Worm (Caenorhabditis elegans) whole organism, L4 larva: Measurements from ENCODE around the gene F17A2.13.

Experiments used
- F26F4.8 ChIP-seq: fragments of 200-800 bp; sonication (Bioruptor generic); conservative IDR thresholded peaks from 2 replicates; pipeline ENCODE4 v1.3.6; 2022; ENCODE audit warnings: missing genetic modification characterization, missing compliant biosample characterization
- Y48G9A.11 ChIP-seq: fragments of 200-800 bp; sonication (Bioruptor generic); IDR thresholded peaks from 2 replicates; pipeline ENCODE4 v1.3.6; 2022; ENCODE audit warnings: missing genetic modification reagents, missing genetic modification characterization, missing compliant biosample characterization
- Y5F2A.4 ChIP-seq: fragments of 200-800 bp; sonication (Bioruptor generic); optimal IDR thresholded peaks from 2 replicates; lab custom pipeline; 2018; ENCODE audit warnings: mild to moderate bottlenecking, missing genetic modification characterization, missing compliant biosample characterization
- Y75B8A.6 ChIP-seq: fragments of 200-800 bp; sonication (Bioruptor generic); IDR thresholded peaks from 2 replicates; pipeline ENCODE4 v1.3.6; 2022; ENCODE audit warnings: missing genetic modification reagents, missing genetic modification characterization, missing compliant biosample characterization
- ama-1 ChIP-seq: fragments of 150-350 bp; optimal IDR thresholded peaks from 2 replicates; lab custom pipeline; 2014; ENCODE audit warnings: inconsistent platforms, mixed read lengths
- attf-4 ChIP-seq: sonication (generic microtip); optimal IDR thresholded peaks from 3 replicates; lab custom pipeline; 2017; ENCODE audit warnings: missing biosample characterization, missing genetic modification characterization
- ceh-44 ChIP-seq: fragments of 200-800 bp; sonication (Bioruptor generic); IDR thresholded peaks from 2 replicates; pipeline ENCODE4 v1.3.6; 2022; ENCODE audit warnings: missing genetic modification reagents, missing genetic modification characterization, missing compliant biosample characterization
- ceh-62 ChIP-seq: sonication (generic microtip); optimal IDR thresholded peaks from 2 replicates; lab custom pipeline; 2017; ENCODE audit warnings: missing biosample characterization, missing genetic modification characterization
- ces-1 ChIP-seq: fragments of 150-350 bp; sonication (generic microtip); optimal IDR thresholded peaks from 4 replicates; lab custom pipeline; 2014; ENCODE audit warnings: missing biosample characterization, missing genetic modification reagents, missing genetic modification characterization
- daf-16 ChIP-seq, 3 experiments: sonication (generic microtip); optimal IDR thresholded peaks; 2 replicates each; lab custom pipeline; 2016 to 2017; ENCODE audit warnings: missing genetic modification characterization in 3 of 3, missing genetic modification reagents in 3 of 3, mild to moderate bottlenecking in 2 of 3, missing compliant biosample characterization in 2 of 3, missing biosample characterization in 1 of 3, moderate library complexity in 1 of 3
- daf-19 ChIP-seq: fragments of 200-800 bp; sonication (Bioruptor generic); conservative IDR thresholded peaks from 2 replicates; pipeline ENCODE4 v1.3.6; 2022; ENCODE audit warnings: missing genetic modification characterization, missing compliant biosample characterization
- dmd-9 ChIP-seq: fragments of 200-800 bp; sonication (Bioruptor generic); IDR thresholded peaks from 2 replicates; pipeline ENCODE4 v1.3.6; 2022; ENCODE audit warnings: missing genetic modification reagents, missing genetic modification characterization, missing compliant biosample characterization
- duxl-1 ChIP-seq: sonication (generic microtip); optimal IDR thresholded peaks from 2 replicates; lab custom pipeline; 2016; ENCODE audit warnings: mild to moderate bottlenecking, missing genetic modification characterization, moderate library complexity, missing compliant biosample characterization; ENCODE audit not compliant: poor library complexity
- fos-1 ChIP-seq: fragments of 150-350 bp; optimal IDR thresholded peaks from 2 replicates; lab custom pipeline; 2014; ENCODE audit warnings: missing biosample characterization, missing genetic modification characterization
- gei-8 ChIP-seq: fragments of 200-800 bp; sonication (Bioruptor generic); optimal IDR thresholded peaks from 2 replicates; lab custom pipeline; 2018; ENCODE audit warnings: mild to moderate bottlenecking, missing genetic modification characterization, missing compliant biosample characterization
- lin-1 ChIP-seq: fragments of 200-800 bp; sonication (Bioruptor generic); IDR thresholded peaks from 2 replicates; pipeline ENCODE4 v1.3.6; 2022; ENCODE audit warnings: missing genetic modification reagents, missing genetic modification characterization, missing compliant biosample characterization
- lin-13 ChIP-seq: fragments of 150-350 bp; optimal IDR thresholded peaks from 2 replicates; lab custom pipeline; 2014; ENCODE audit warnings: missing biosample characterization, missing genetic modification reagents, missing genetic modification characterization
- lir-3 ChIP-seq: sonication (generic microtip); optimal IDR thresholded peaks from 2 replicates; lab custom pipeline; 2016; ENCODE audit warnings: mild to moderate bottlenecking, missing genetic modification characterization, missing compliant biosample characterization
- lsy-2 ChIP-seq, 2 experiments: fragments of 150-350 bp in 1 of 2; sonication (generic microtip) in 1 of 2; optimal IDR thresholded peaks; 2 replicates each; lab custom pipeline; 2014 to 2017; ENCODE audit warnings: missing biosample characterization in 2 of 2, missing genetic modification characterization in 2 of 2
- mdl-1 ChIP-seq, 2 experiments: fragments of 150-350 bp in 1 of 2; sonication (generic microtip) in 1 of 2; optimal IDR thresholded peaks; 2 replicates each; lab custom pipeline; 2014 to 2017; ENCODE audit warnings: missing biosample characterization in 2 of 2, missing genetic modification characterization in 2 of 2
- nhr-11 ChIP-seq: fragments of 150-350 bp; optimal IDR thresholded peaks from 2 replicates; lab custom pipeline; 2014; ENCODE audit warnings: missing biosample characterization, missing genetic modification characterization
- nhr-111 ChIP-seq: fragments of 200-800 bp; sonication (Bioruptor generic); optimal IDR thresholded peaks from 2 replicates; lab custom pipeline; 2018; ENCODE audit warnings: mild to moderate bottlenecking, missing genetic modification characterization, missing compliant biosample characterization
- nhr-42 ChIP-seq: fragments of 200-800 bp; sonication (Bioruptor generic); IDR thresholded peaks from 2 replicates; pipeline ENCODE4 v1.3.6; 2022; ENCODE audit warnings: missing genetic modification characterization, missing compliant biosample characterization
- nhr-48 ChIP-seq: sonication (generic microtip); optimal IDR thresholded peaks from 2 replicates; lab custom pipeline; 2016; ENCODE audit warnings: mild to moderate bottlenecking, missing genetic modification characterization, missing compliant biosample characterization
- pha-4 ChIP-seq, 2 experiments: fragments of 150-350 bp in 1 of 2; fragments of 200-800 bp in 1 of 2; sonication (Bioruptor generic) in 1 of 2; IDR thresholded peaks in 1 of 2; optimal IDR thresholded peaks in 1 of 2; 2 replicates each; pipeline versions ENCODE4 v1.3.6 to Lab custom; 2014 to 2022; ENCODE audit warnings: missing genetic modification characterization in 2 of 2, missing genetic modification reagents in 2 of 2, missing biosample characterization in 1 of 2, missing compliant biosample characterization in 1 of 2
- rbr-2 ChIP-seq: sonication (generic microtip); optimal IDR thresholded peaks from 2 replicates; lab custom pipeline; 2016; ENCODE audit warnings: missing genotype, missing genetic modification characterization, missing compliant biosample characterization
- sdz-12 ChIP-seq: fragments of 200-800 bp; sonication (Bioruptor generic); optimal IDR thresholded peaks from 2 replicates; lab custom pipeline; 2018; ENCODE audit warnings: mild to moderate bottlenecking, missing genetic modification characterization, missing compliant biosample characterization
- skn-1 ChIP-seq: fragments of 150-350 bp; optimal IDR thresholded peaks from 2 replicates; lab custom pipeline; 2014; ENCODE audit warnings: missing biosample characterization, missing genetic modification characterization
- snpc-1.2 ChIP-seq: fragments of 200-800 bp; sonication (Bioruptor generic); IDR thresholded peaks from 2 replicates; pipeline ENCODE4 v1.3.6; 2022; ENCODE audit warnings: missing genetic modification reagents, missing genetic modification characterization, missing compliant biosample characterization
- spr-1 ChIP-seq: sonication (generic microtip); optimal IDR thresholded peaks from 2 replicates; lab custom pipeline; 2016; ENCODE audit warnings: mild to moderate bottlenecking, missing genetic modification characterization, missing compliant biosample characterization
- spr-3 ChIP-seq: fragments of 200-800 bp; sonication (Bioruptor generic); optimal IDR thresholded peaks from 2 replicates; lab custom pipeline; 2018; ENCODE audit warnings: mild to moderate bottlenecking, missing genetic modification characterization, missing compliant biosample characterization
- unc-130 ChIP-seq: sonication (generic microtip); optimal IDR thresholded peaks from 2 replicates; lab custom pipeline; 2016; ENCODE audit warnings: missing genetic modification reagents, missing genetic modification characterization, missing compliant biosample characterization
- unc-62 ChIP-seq, 3 experiments: fragments of 150-350 bp in 1 of 3; sonication (generic microtip); optimal IDR thresholded peaks in 2 of 3; peaks in 1 of 3; 1 replicate in 1 of 3; 2 replicates in 2 of 3; lab custom pipeline; 2014 to 2017; ENCODE audit warnings: missing biosample characterization in 3 of 3, missing genetic modification characterization in 3 of 3, missing genetic modification reagents in 3 of 3, missing genotype in 1 of 3

F17A2.13 gene

ce11 chrX:12333479-12333878 is 12.0 kb downstream of the F17A2.13 start, which contains the start of gene srd-47:
Gene srd-47, plus strand, starts transcription at chrX:12333642.
- peak in 1 of 2 experiments; percentile 56 for TF ChIP-seq unc-62 (GFP tag; optimal IDR thresholded peaks at IDR 0.05 in 1 of 2; lab: Kevin White, UChicago)
- no peak for TF ChIP-seq unc-62 (tag; optimal IDR thresholded peaks at IDR 0.05; lab: Kevin White, UChicago)
- TF ChIP-seq nhr-48 (tag; lab: Kevin White, UChicago) = no peak

DNA sequence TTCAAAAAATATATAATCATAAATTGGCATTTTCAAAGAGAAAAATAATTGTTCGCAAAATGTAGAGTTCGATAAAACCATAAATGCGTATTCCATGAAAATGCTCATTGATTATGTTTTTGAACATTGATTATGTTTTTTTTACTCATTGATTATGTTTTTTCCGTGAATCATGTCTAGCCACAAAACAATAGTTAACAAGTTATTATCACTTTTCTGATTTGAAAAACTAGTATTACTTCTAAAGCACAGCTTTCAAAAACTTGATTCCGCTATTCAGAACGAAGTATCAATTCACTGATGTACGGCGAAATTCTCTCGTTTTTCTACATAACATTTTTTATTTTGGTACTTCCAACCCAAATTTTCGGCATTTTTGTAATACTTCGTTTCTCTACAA is 14.4 kb downstream of the F17A2.13 start, which contains the start of gene srd-48:
Gene srd-48, plus strand, starts transcription at position 301 of the 400 bp plus-strand sequence.
- TF ChIP-seq Y5F2A.4 (GFP tag; lab: Kevin White, UChicago) (no peak), lin-1 (GFP tag; lab: Robert Waterston, UW) (no peak), daf-16 (GFP tag; optimal IDR thresholded peaks at IDR 0.05; lab: Kevin White, UChicago) (no peak), daf-16 (tag; optimal IDR thresholded peaks at IDR 0.05; lab: Kevin White, UChicago) (no peak), ama-1 (lab: Kevin White, UChicago) (no peak), unc-130 (GFP tag; lab: Kevin White, UChicago) (no peak), daf-19 (no peak), lin-13 (no peak), skn-1 (tag; lab: Kevin White, UChicago) (no peak), lir-3 (tag; lab: Kevin White, UChicago) (no peak), ces-1 (GFP tag; lab: Kevin White, UChicago) (no peak), Y48G9A.11 (GFP tag; lab: Robert Waterston, UW) (no peak), fos-1 (no peak), nhr-111 (no peak), nhr-11 (tag; lab: Kevin White, UChicago) (no peak), rbr-2 (tag; lab: Kevin White, UChicago) (no peak)

- TF ChIP-seq dmd-9 (0 out of 2 replicates have a peak, but pooled peaks have one; percentile 21), mdl-1 (tag; optimal IDR thresholded peaks at IDR 0.05; lab: Kevin White, UChicago) (peak in 1 of 2 experiments; percentile 2), nhr-42 (0 out of 2 replicates have a peak, but pooled peaks have one; percentile 47), snpc-1.2 (peak; percentile 88), Y75B8A.6 (GFP tag; lab: Robert Waterston, UW) (0 out of 2 replicates have a peak, but pooled peaks have one; percentile 47), lsy-2 (tag; optimal IDR thresholded peaks at IDR 0.05; lab: Kevin White, UChicago) (no peak), pha-4 (GFP tag; IDR thresholded peaks at IDR 0.05; lab: Robert Waterston, UW) (peak; percentile 73; the same call in 1 of the 2 replicates), pha-4 (tag; optimal IDR thresholded peaks at IDR 0.05; lab: Kevin White, UChicago) (no peak), ceh-44 (GFP tag; lab: Robert Waterston, UW) (0 out of 2 replicates have a peak, but pooled peaks have one; percentile 5), duxl-1 (tag; lab: Kevin White, UChicago) (peak; percentile 39), daf-19 (peak; percentile 74), nhr-48 (tag; lab: Kevin White, UChicago) (peak; percentile 43), spr-1 (tag; lab: Kevin White, UChicago) (peak; percentile 4), ceh-62 (tag; lab: Kevin White, UChicago) (no peak), lir-3 (tag; lab: Kevin White, UChicago) (no peak), daf-16 (GFP tag; optimal IDR thresholded peaks at IDR 0.05; lab: Kevin White, UChicago) (peak; percentile 8 to 30), daf-16 (tag; optimal IDR thresholded peaks at IDR 0.05; lab: Kevin White, UChicago) (no peak), nhr-111 (no peak)
- TF ChIP-seq, all 104 proteins: peak for 12
These were observed 16.5 kb downstream of the F17A2.13 start, which contains the start of gene srd-44 for ce11 chrX:12337846-12338490. Gene srd-44, plus strand, starts transcription at chrX:12338440.

- TF ChIP-seq daf-16 (GFP tag; optimal IDR thresholded peaks at IDR 0.05; lab: Kevin White, UChicago) = no peak
- TF ChIP-seq daf-16 (tag; optimal IDR thresholded peaks at IDR 0.05; lab: Kevin White, UChicago) = no peak
- no peak for TF ChIP-seq attf-4 (tag; lab: Kevin White, UChicago)
- no peak for TF ChIP-seq spr-3 (GFP tag; lab: Kevin White, UChicago)
- TF ChIP-seq gei-8 (GFP tag; lab: Kevin White, UChicago) = no peak
- TF ChIP-seq F26F4.8 (GFP tag; lab: Robert Waterston, UW) = no peak
- no peak for TF ChIP-seq dmd-9
- no peak for TF ChIP-seq sdz-12
- no peak for TF ChIP-seq unc-62 (GFP tag; optimal IDR thresholded peaks at IDR 0.05 in 1 of 2; lab: Kevin White, UChicago)
- TF ChIP-seq unc-62 (tag; optimal IDR thresholded peaks at IDR 0.05; lab: Kevin White, UChicago) = no peak
These were observed 19.9 kb downstream of the F17A2.13 start, which contains the start of gene zig-2 for ce11 chrX:12341338-12341737. Gene zig-2, minus strand, starts transcription at chrX:12341438.
